Worm (Caenorhabditis elegans): ENCODE data around the gene amph-1.

- TF ChIP-seq him-1 (tag; optimal IDR thresholded peaks at IDR 0.05) (no peak), W03F9.2 (tag; optimal IDR thresholded peaks at IDR 0.05) (no peak)
Measured at ce11 chrIV:9624977-9625376, 22.7 kb downstream of the amph-1 start, which contains the start of gene W09C2.10.

Measured in whole organism, L4/young adult.